Worm (Caenorhabditis elegans): ENCODE data around the gene B0348.2.

B0348.2 gene

ce11 chrV:24181-24580 is 20.9 kb upstream of the B0348.2 start:
- TF ChIP-seq ztf-29 (GFP tag; IDR thresholded peaks at IDR 0.05) (no peak), tab-1 (GFP tag; IDR thresholded peaks at IDR 0.05) (no peak), med-1 (GFP tag; optimal IDR thresholded peaks at IDR 0.05; ENCODE audit: insufficient read depth) (no peak), T22C8.4 (GFP tag; IDR thresholded peaks at IDR 0.05) (no peak), ref-1 (GFP tag; conservative IDR thresholded peaks at IDR 0.05) (no peak), ztf-23 (GFP tag; IDR thresholded peaks at IDR 0.05) (no peak), flt-1 (GFP tag; IDR thresholded peaks at IDR 0.05) (no peak), cog-1 (tag; optimal IDR thresholded peaks at IDR 0.05) (no peak), klf-2 (GFP tag; conservative IDR thresholded peaks at IDR 0.05) (no peak)

ce11 chrV:27604-28003 is 17.5 kb upstream of the B0348.2 start:
- no peak for TF ChIP-seq klf-2 (GFP tag; conservative IDR thresholded peaks at IDR 0.05)
- TF ChIP-seq ztf-23 (GFP tag; IDR thresholded peaks at IDR 0.05): no peak
- no peak for TF ChIP-seq flt-1 (GFP tag; IDR thresholded peaks at IDR 0.05)
- TF ChIP-seq ref-1 (GFP tag; conservative IDR thresholded peaks at IDR 0.05): no peak
- no peak for TF ChIP-seq T22C8.4 (GFP tag; IDR thresholded peaks at IDR 0.05)
- no peak for TF ChIP-seq med-1 (GFP tag; optimal IDR thresholded peaks at IDR 0.05; ENCODE audit: insufficient read depth)
- no peak for TF ChIP-seq tab-1 (GFP tag; IDR thresholded peaks at IDR 0.05)
- TF ChIP-seq ztf-29 (GFP tag; IDR thresholded peaks at IDR 0.05): no peak
- no peak for TF ChIP-seq cog-1 (tag; optimal IDR thresholded peaks at IDR 0.05)

ce11 chrV:28270-28669 is 16.8 kb upstream of the B0348.2 start:
- TF ChIP-seq T22C8.4 (GFP tag; IDR thresholded peaks at IDR 0.05) (no peak), flt-1 (GFP tag; IDR thresholded peaks at IDR 0.05) (no peak), tab-1 (GFP tag; IDR thresholded peaks at IDR 0.05) (no peak), med-1 (GFP tag; optimal IDR thresholded peaks at IDR 0.05; ENCODE audit: insufficient read depth) (no peak), klf-2 (GFP tag; conservative IDR thresholded peaks at IDR 0.05) (no peak), cog-1 (tag; optimal IDR thresholded peaks at IDR 0.05) (no peak), ref-1 (GFP tag; conservative IDR thresholded peaks at IDR 0.05) (no peak), ztf-23 (GFP tag; IDR thresholded peaks at IDR 0.05) (no peak), ztf-29 (GFP tag; IDR thresholded peaks at IDR 0.05) (no peak)

ce11 chrV:29823-30222 is 15.3 kb upstream of the B0348.2 start:
- TF ChIP-seq ztf-29 (GFP tag; IDR thresholded peaks at IDR 0.05) (no peak), med-1 (GFP tag; optimal IDR thresholded peaks at IDR 0.05; ENCODE audit: insufficient read depth) (no peak), ref-1 (GFP tag; conservative IDR thresholded peaks at IDR 0.05) (no peak), flt-1 (GFP tag; IDR thresholded peaks at IDR 0.05) (no peak), klf-2 (GFP tag; conservative IDR thresholded peaks at IDR 0.05) (no peak), T22C8.4 (GFP tag; IDR thresholded peaks at IDR 0.05) (no peak)

ce11 chrV:37729-38128 is 7.4 kb upstream of the B0348.2 start:
- no peak for TF ChIP-seq cog-1 (tag; optimal IDR thresholded peaks at IDR 0.05)
- no peak for TF ChIP-seq ref-1 (GFP tag; conservative IDR thresholded peaks at IDR 0.05)
- no peak for TF ChIP-seq flt-1 (GFP tag; IDR thresholded peaks at IDR 0.05)
- TF ChIP-seq ztf-23 (GFP tag; IDR thresholded peaks at IDR 0.05): no peak
- TF ChIP-seq med-1 (GFP tag; optimal IDR thresholded peaks at IDR 0.05; ENCODE audit: insufficient read depth): no peak
- TF ChIP-seq klf-2 (GFP tag; conservative IDR thresholded peaks at IDR 0.05): no peak
- TF ChIP-seq ztf-29 (GFP tag; IDR thresholded peaks at IDR 0.05): no peak
- TF ChIP-seq tab-1 (GFP tag; IDR thresholded peaks at IDR 0.05): no peak
- no peak for TF ChIP-seq T22C8.4 (GFP tag; IDR thresholded peaks at IDR 0.05)

ce11 chrV:43070-43469 is 2.0 kb upstream of the B0348.2 start:
- TF ChIP-seq ztf-29 (GFP tag; IDR thresholded peaks at IDR 0.05): no peak
- peak; percentile 70 for TF ChIP-seq T22C8.4 (GFP tag; IDR thresholded peaks at IDR 0.05)

- no peak for TF ChIP-seq ref-1 (GFP tag; conservative IDR thresholded peaks at IDR 0.05)
- TF ChIP-seq cog-1 (tag; optimal IDR thresholded peaks at IDR 0.05): no peak
- no peak for TF ChIP-seq med-1 (GFP tag; optimal IDR thresholded peaks at IDR 0.05; ENCODE audit: insufficient read depth)
- no peak for TF ChIP-seq flt-1 (GFP tag; IDR thresholded peaks at IDR 0.05)
- TF ChIP-seq ztf-23 (GFP tag; IDR thresholded peaks at IDR 0.05): no peak
- no peak for TF ChIP-seq T22C8.4 (GFP tag; IDR thresholded peaks at IDR 0.05)
- no peak for TF ChIP-seq klf-2 (GFP tag; conservative IDR thresholded peaks at IDR 0.05)
- TF ChIP-seq ztf-29 (GFP tag; IDR thresholded peaks at IDR 0.05): no peak
- TF ChIP-seq tab-1 (GFP tag; IDR thresholded peaks at IDR 0.05): no peak
Observed at ce11 chrV:44026-44425, 1.1 kb upstream of the B0348.2 start.

ce11 chrV:47799-48198 is 2.7 kb downstream of the B0348.2 start:
- TF ChIP-seq tab-1 (GFP tag; IDR thresholded peaks at IDR 0.05) (no peak), T22C8.4 (GFP tag; IDR thresholded peaks at IDR 0.05) (no peak), ztf-29 (GFP tag; IDR thresholded peaks at IDR 0.05) (no peak), med-1 (GFP tag; optimal IDR thresholded peaks at IDR 0.05; ENCODE audit: insufficient read depth) (no peak), flt-1 (GFP tag; IDR thresholded peaks at IDR 0.05) (no peak), klf-2 (GFP tag; conservative IDR thresholded peaks at IDR 0.05) (no peak), cog-1 (tag; optimal IDR thresholded peaks at IDR 0.05) (no peak), ref-1 (GFP tag; conservative IDR thresholded peaks at IDR 0.05) (no peak), ztf-23 (GFP tag; IDR thresholded peaks at IDR 0.05) (no peak)

ce11 chrV:48622-49021 is 3.5 kb downstream of the B0348.2 start, which contains the start of gene B0348.1:
TSS of gene B0348.1 (plus strand) at chrV:48922.
- TF ChIP-seq tab-1 (GFP tag; IDR thresholded peaks at IDR 0.05) (no peak), ztf-29 (GFP tag; IDR thresholded peaks at IDR 0.05) (no peak), flt-1 (GFP tag; IDR thresholded peaks at IDR 0.05) (no peak), ztf-23 (GFP tag; IDR thresholded peaks at IDR 0.05) (no peak), cog-1 (tag; optimal IDR thresholded peaks at IDR 0.05) (no peak), ref-1 (GFP tag; conservative IDR thresholded peaks at IDR 0.05) (no peak), med-1 (GFP tag; optimal IDR thresholded peaks at IDR 0.05; ENCODE audit: insufficient read depth) (no peak), T22C8.4 (GFP tag; IDR thresholded peaks at IDR 0.05) (no peak), klf-2 (GFP tag; conservative IDR thresholded peaks at IDR 0.05) (no peak)

ce11 chrV:53286-53685 is 8.2 kb downstream of the B0348.2 start:
- peak; percentile 57 for TF ChIP-seq med-1 (GFP tag; optimal IDR thresholded peaks at IDR 0.05; ENCODE audit: insufficient read depth)
- peak; percentile 85 for TF ChIP-seq klf-2 (GFP tag; conservative IDR thresholded peaks at IDR 0.05)
- TF ChIP-seq ztf-29 (GFP tag; IDR thresholded peaks at IDR 0.05): peak; percentile 81
- TF ChIP-seq flt-1 (GFP tag; IDR thresholded peaks at IDR 0.05): peak; percentile 90
- peak; percentile 72 for TF ChIP-seq ref-1 (GFP tag; conservative IDR thresholded peaks at IDR 0.05)
- no peak for TF ChIP-seq cog-1 (tag; optimal IDR thresholded peaks at IDR 0.05)
- TF ChIP-seq T22C8.4 (GFP tag; IDR thresholded peaks at IDR 0.05): peak; percentile 85
- peak; percentile 90 for TF ChIP-seq ztf-23 (GFP tag; IDR thresholded peaks at IDR 0.05)
- peak; percentile 88 for TF ChIP-seq tab-1 (GFP tag; IDR thresholded peaks at IDR 0.05)
